Fruit fly (Drosophila melanogaster) whole organism, embryonic: ENCODE data around the gene Rhp.

Experiments used
- B-H2 ChIP-seq: fragments of 200-800 bp; sonication (Bioruptor generic); optimal IDR thresholded peaks from 2 replicates; lab custom pipeline; 2018; ENCODE audit warnings: missing biosample characterization, mild to moderate bottlenecking, missing genetic modification characterization
- Bgb ChIP-seq: fragments of 200-800 bp; sonication (Bioruptor generic); IDR thresholded peaks from 2 replicates; pipeline ENCODE4 v1.3.6; 2022; ENCODE audit warnings: missing biosample characterization, missing genetic modification characterization; ENCODE audit not compliant: partially characterized antibody
- BtbVII ChIP-seq: fragments of 200-800 bp; sonication (Bioruptor generic); optimal IDR thresholded peaks from 3 replicates; lab custom pipeline; 2017; ENCODE audit warnings: missing biosample characterization, mild to moderate bottlenecking, missing genetic modification characterization
- CG10267 ChIP-seq: fragments of 200-800 bp; sonication (Bioruptor generic); optimal IDR thresholded peaks from 2 replicates; lab custom pipeline; 2018; ENCODE audit warnings: missing biosample characterization, mild to moderate bottlenecking, missing genetic modification characterization, moderate library complexity
- CG10979 ChIP-seq: fragments of 200-800 bp; sonication (Bioruptor generic); optimal IDR thresholded peaks from 2 replicates; lab custom pipeline; 2018; ENCODE audit warnings: missing biosample characterization, mild to moderate bottlenecking, missing genetic modification characterization, moderate library complexity
- CG12104 ChIP-seq: fragments of 200-800 bp; sonication (Bioruptor generic); optimal IDR thresholded peaks from 3 replicates; lab custom pipeline; 2016; ENCODE audit warnings: missing biosample characterization, missing genetic modification characterization
- CG13296 ChIP-seq: fragments of 200-800 bp; sonication (Bioruptor generic); optimal IDR thresholded peaks from 3 replicates; lab custom pipeline; 2018; ENCODE audit warnings: missing biosample characterization, mild to moderate bottlenecking, missing genetic modification characterization
- CG15696 ChIP-seq: fragments of 200-800 bp; sonication (Bioruptor generic); optimal IDR thresholded peaks from 2 replicates; lab custom pipeline; 2019; ENCODE audit warnings: missing biosample characterization, mild to moderate bottlenecking, missing genetic modification characterization, moderate library complexity
- CG17359 ChIP-seq: fragments of 200-800 bp; sonication (Bioruptor generic); optimal IDR thresholded peaks from 3 replicates; lab custom pipeline; 2018; ENCODE audit warnings: missing biosample characterization, mild to moderate bottlenecking, missing genetic modification characterization, moderate library complexity
- CG2120 ChIP-seq: fragments of 200-800 bp; sonication (Bioruptor generic); optimal IDR thresholded peaks from 3 replicates; lab custom pipeline; 2016; ENCODE audit warnings: missing biosample characterization, missing genetic modification characterization
- CG2889 ChIP-seq: fragments of 200-800 bp; sonication (Bioruptor generic); IDR thresholded peaks from 3 replicates; pipeline ENCODE4 v1.3.6; 2022; ENCODE audit warnings: missing biosample characterization, missing genetic modification characterization
- CG3838 ChIP-seq: fragments of 200-800 bp; sonication (Bioruptor generic); optimal IDR thresholded peaks from 3 replicates; lab custom pipeline; 2016; ENCODE audit warnings: missing biosample characterization, missing genetic modification characterization
- CG8281 ChIP-seq: fragments of 200-800 bp; sonication (Bioruptor generic); optimal IDR thresholded peaks from 2 replicates; lab custom pipeline; 2018; ENCODE audit warnings: missing biosample characterization, mild to moderate bottlenecking, missing genetic modification characterization, moderate library complexity
- CG8290 ChIP-seq, 3 experiments: fragments of 200-800 bp; sonication (Bioruptor generic); optimal IDR thresholded peaks; 2 replicates each; lab custom pipeline; 2016 to 2019; ENCODE audit warnings: missing biosample characterization in 3 of 3, missing genetic modification characterization in 3 of 3, mild to moderate bottlenecking in 2 of 3, moderate library complexity in 1 of 3
- CG8944 ChIP-seq: fragments of 200-800 bp; sonication (Bioruptor generic); optimal IDR thresholded peaks from 3 replicates; lab custom pipeline; 2016; ENCODE audit warnings: missing biosample characterization, missing genetic modification characterization
- CG9876 ChIP-seq: fragments of 200-800 bp; sonication (Bioruptor generic); optimal IDR thresholded peaks from 2 replicates; lab custom pipeline; 2016; ENCODE audit warnings: missing biosample characterization, missing genetic modification characterization
- Dip2 ChIP-seq: fragments of 200-800 bp; sonication (Bioruptor generic); IDR thresholded peaks from 2 replicates; pipeline ENCODE4 v1.3.6; 2022; ENCODE audit warnings: missing biosample characterization, missing genetic modification characterization
- Dll ChIP-seq: fragments of 200-800 bp; sonication (Bioruptor generic); IDR thresholded peaks from 4 replicates; pipeline ENCODE4 v1.3.6; 2022; ENCODE audit warnings: missing biosample characterization, missing genetic modification characterization; ENCODE audit not compliant: partially characterized antibody
- Ets65A ChIP-seq: fragments of 200-800 bp; sonication (Bioruptor generic); peaks from one replicate; lab custom pipeline; 2016; ENCODE audit warnings: missing biosample characterization, missing genetic modification characterization
- Fer1 ChIP-seq: fragments of 200-800 bp; sonication (Bioruptor generic); optimal IDR thresholded peaks from 2 replicates; lab custom pipeline; 2017; ENCODE audit warnings: missing biosample characterization, mild to moderate bottlenecking, missing genetic modification characterization
- Fer2 ChIP-seq: fragments of 200-800 bp; sonication (Bioruptor generic); optimal IDR thresholded peaks from 2 replicates; lab custom pipeline; 2018; ENCODE audit warnings: missing biosample characterization, mild to moderate bottlenecking, missing genetic modification characterization, moderate library complexity
- HLH54F ChIP-seq: fragments of 200-800 bp; sonication (Bioruptor generic); optimal IDR thresholded peaks from 3 replicates; lab custom pipeline; 2016; ENCODE audit warnings: missing biosample characterization, missing genetic modification characterization
- Jarid2 ChIP-seq: fragments of 200-800 bp; sonication (Bioruptor generic); optimal IDR thresholded peaks from 3 replicates; lab custom pipeline; 2017; ENCODE audit warnings: mild to moderate bottlenecking, missing biosample characterization, missing genetic modification reagents, missing genetic modification characterization
- Med ChIP-seq: fragments of 200-800 bp; sonication (Bioruptor generic); peaks from one replicate; lab custom pipeline; 2016; ENCODE audit warnings: missing biosample characterization, missing genetic modification characterization, mild to moderate bottlenecking, inconsistent platforms, moderate library complexity
- Myb ChIP-seq: fragments of 200-800 bp; sonication (Bioruptor generic); optimal IDR thresholded peaks from 2 replicates; lab custom pipeline; 2016; ENCODE audit warnings: missing biosample characterization, missing genetic modification characterization
- NK7.1 ChIP-seq: fragments of 200-800 bp; sonication (Bioruptor generic); optimal IDR thresholded peaks from 3 replicates; lab custom pipeline; 2016; ENCODE audit warnings: missing biosample characterization, missing genetic modification characterization
- Oaz ChIP-seq: fragments of 200-800 bp; sonication (Bioruptor generic); IDR thresholded peaks from 2 replicates; pipeline ENCODE4 v1.3.6; 2022; ENCODE audit warnings: missing biosample characterization, missing genetic modification characterization
- Oli ChIP-seq: fragments of 200-800 bp; sonication (Bioruptor generic); optimal IDR thresholded peaks from 2 replicates; lab custom pipeline; 2018; ENCODE audit warnings: missing biosample characterization, mild to moderate bottlenecking, missing genetic modification characterization, moderate library complexity
- PHDP ChIP-seq: fragments of 200-800 bp; sonication (Bioruptor generic); optimal IDR thresholded peaks from 3 replicates; lab custom pipeline; 2018; ENCODE audit warnings: missing biosample characterization, mild to moderate bottlenecking, missing genetic modification characterization, moderate library complexity
- Rfx ChIP-seq: fragments of 200-800 bp; sonication (Bioruptor generic); IDR thresholded peaks from 2 replicates; pipeline ENCODE4 v1.3.6; 2022; ENCODE audit warnings: missing biosample characterization, missing genetic modification characterization
- Side ChIP-seq: fragments of 200-800 bp; sonication (Bioruptor generic); optimal IDR thresholded peaks from 2 replicates; lab custom pipeline; 2016; ENCODE audit warnings: missing biosample characterization, missing genetic modification characterization
- TFAM ChIP-seq: fragments of 200-800 bp; sonication (Bioruptor generic); optimal IDR thresholded peaks from 2 replicates; lab custom pipeline; 2017; ENCODE audit warnings: missing biosample characterization, missing genetic modification characterization, inconsistent platforms
- Tbp ChIP-seq: fragments of >200 bp; optimal IDR thresholded peaks from 2 replicates; lab custom pipeline; 2018; ENCODE audit warnings: missing biosample characterization, missing genetic modification characterization
- Xrp1 ChIP-seq: fragments of 200-800 bp; sonication (Bioruptor generic); IDR thresholded peaks from 2 replicates; pipeline ENCODE4 v1.3.6; 2022; ENCODE audit warnings: missing biosample characterization, missing genetic modification characterization
- bigmax ChIP-seq: fragments of 200-800 bp; sonication (Bioruptor generic); optimal IDR thresholded peaks from 2 replicates; lab custom pipeline; 2018; ENCODE audit warnings: missing biosample characterization, mild to moderate bottlenecking, missing genetic modification characterization
- caup ChIP-seq: fragments of 200-800 bp; sonication (Bioruptor generic); optimal IDR thresholded peaks from 3 replicates; lab custom pipeline; 2017; ENCODE audit warnings: missing biosample characterization, mild to moderate bottlenecking, missing genetic modification characterization, moderate library complexity; ENCODE audit not compliant: severe bottlenecking
- chinmo ChIP-seq: fragments of 200-800 bp; sonication (Bioruptor generic); IDR thresholded peaks from 4 replicates; pipeline ENCODE4 v1.3.6; 2022; ENCODE audit warnings: missing biosample characterization, missing genetic modification characterization; ENCODE audit not compliant: partially characterized antibody
- crol ChIP-seq: fragments of 200-800 bp; sonication (Bioruptor generic); IDR thresholded peaks from 2 replicates; pipeline ENCODE4 v1.3.6; 2022; ENCODE audit warnings: missing biosample characterization, missing genetic modification characterization
- cwo ChIP-seq: fragments of 200-800 bp; sonication (Bioruptor generic); optimal IDR thresholded peaks from 3 replicates; lab custom pipeline; 2017; ENCODE audit warnings: missing biosample characterization, missing genetic modification characterization, mild to moderate bottlenecking, moderate library complexity, missing genetic modification reagents
- emc ChIP-seq: fragments of 200-800 bp; sonication (Bioruptor generic); optimal IDR thresholded peaks from 2 replicates; lab custom pipeline; 2016; ENCODE audit warnings: missing biosample characterization, missing genetic modification characterization
- gsb ChIP-seq: fragments of 200-800 bp; sonication (Bioruptor generic); IDR thresholded peaks from 2 replicates; pipeline ENCODE4 v1.3.6; 2022; ENCODE audit warnings: missing biosample characterization, missing genetic modification characterization
- lab ChIP-seq: fragments of 200-800 bp; sonication (Bioruptor generic); optimal IDR thresholded peaks from 3 replicates; lab custom pipeline; 2017; ENCODE audit warnings: missing biosample characterization, missing genetic modification characterization, mild to moderate bottlenecking, moderate library complexity, missing genetic modification reagents
- lov ChIP-seq, 2 experiments: fragments of 200-800 bp in 1 of 2; fragments of >200 bp in 1 of 2; sonication (Bioruptor generic) in 1 of 2; IDR thresholded peaks in 1 of 2; optimal IDR thresholded peaks in 1 of 2; 2 replicates in 1 of 2; 3 replicates in 1 of 2; pipeline versions ENCODE4 v1.3.6 to Lab custom; 2017 to 2022; ENCODE audit warnings: missing biosample characterization in 1 of 2, missing genetic modification characterization in 1 of 2
- nmo ChIP-seq: fragments of 200-800 bp; sonication (Bioruptor generic); optimal IDR thresholded peaks from 2 replicates; lab custom pipeline; 2018; ENCODE audit warnings: missing biosample characterization, mild to moderate bottlenecking, missing genetic modification characterization, moderate library complexity
- pita ChIP-seq: fragments of 200-800 bp; sonication (Bioruptor generic); optimal IDR thresholded peaks from 2 replicates; lab custom pipeline; 2017; ENCODE audit warnings: missing biosample characterization, mild to moderate bottlenecking, missing genetic modification characterization
- ranshi ChIP-seq: fragments of 200-800 bp; sonication (Bioruptor generic); IDR thresholded peaks from 2 replicates; pipeline ENCODE4 v1.3.6; 2022; ENCODE audit warnings: missing biosample characterization, missing genetic modification characterization
- scrt ChIP-seq: fragments of 200-800 bp; sonication (Bioruptor generic); optimal IDR thresholded peaks from 2 replicates; lab custom pipeline; 2018; ENCODE audit warnings: missing biosample characterization, mild to moderate bottlenecking, missing genetic modification characterization, moderate library complexity
- sob ChIP-seq: fragments of 200-800 bp; sonication (Bioruptor generic); IDR thresholded peaks from 2 replicates; pipeline ENCODE4 v1.3.6; 2022; ENCODE audit warnings: missing biosample characterization, missing genetic modification characterization
- tna ChIP-seq: fragments of 200-800 bp; sonication (Bioruptor generic); IDR thresholded peaks from 2 replicates; pipeline ENCODE4 v1.3.6; 2022; ENCODE audit warnings: missing biosample characterization, missing genetic modification characterization; ENCODE audit not compliant: partially characterized antibody
- twi ChIP-seq: fragments of 200-800 bp; optimal IDR thresholded peaks from 2 replicates; lab custom pipeline; 2019; ENCODE audit warnings: missing biosample characterization, mild to moderate bottlenecking, missing genetic modification characterization, moderate library complexity

The Rhp gene

dm6 chrX:15805523-15805922 is 16.8 kb downstream of the Rhp start (continued):
- TF ChIP-seq Side (GFP tag; lab: Kevin White, UChicago) (no peak), PHDP (tag; lab: Kevin White, UChicago) (peak; percentile 11), Jarid2 (GFP tag; lab: Kevin White, UChicago) (no peak), ranshi (GFP tag; lab: Robert Waterston, UW) (no peak), tna (GFP tag; lab: Robert Waterston, UW) (no peak), CG17359 (tag; lab: Kevin White, UChicago) (no peak), Bgb (GFP tag; lab: Robert Waterston, UW) (no peak), Fer2 (no peak), crol (no peak), Ets65A (GFP tag; lab: Kevin White, UChicago) (peak; percentile 78), TFAM (GFP tag; lab: Kevin White, UChicago) (no peak), Oli (tag; lab: Kevin White, UChicago) (no peak), twi (tag; lab: Kevin White, UChicago) (no peak), Fer1 (GFP tag; lab: Kevin White, UChicago) (peak; percentile 21), Dll (GFP tag; lab: Robert Waterston, UW) (no peak), bigmax (no peak), sob (GFP tag; lab: Robert Waterston, UW) (peak; percentile 25; the same call in 1 of the 2 replicates), Dip2 (GFP tag; lab: Robert Waterston, UW) (no peak), cwo (GFP tag; lab: Kevin White, UChicago) (no peak), CG3838 (no peak), BtbVII (peak; percentile 17), Myb (GFP tag; lab: Kevin White, UChicago) (no peak), CG8281 (tag; lab: Kevin White, UChicago) (no peak), CG12104 (GFP tag; lab: Kevin White, UChicago) (no peak), Xrp1 (GFP tag; lab: Robert Waterston, UW) (no peak), Rfx (GFP tag; lab: Robert Waterston, UW) (peak; percentile 40; the same call in 1 of the 2 replicates), nmo (no peak), CG8290 (GFP tag; optimal IDR thresholded peaks at IDR 0.05; lab: Kevin White, UChicago) (no peak), CG8290 (tag; optimal IDR thresholded peaks at IDR 0.05; lab: Kevin White, UChicago) (peak in 1 of 2 experiments; percentile 45), CG8944 (GFP tag; lab: Kevin White, UChicago) (no peak), B-H2 (no peak), chinmo (no peak), pita (GFP tag; lab: Kevin White, UChicago) (no peak), Tbp (GFP tag; lab: Kevin White, UChicago) (no peak), emc (GFP tag; lab: Kevin White, UChicago) (no peak), gsb (GFP tag; lab: Robert Waterston, UW) (no peak), CG10267 (tag; lab: Kevin White, UChicago) (no peak), lov (optimal IDR thresholded peaks at IDR 0.05; lab: Kevin White, UChicago) (no peak), lov (GFP tag; IDR thresholded peaks at IDR 0.05; lab: Robert Waterston, UW) (no peak), CG2889 (GFP tag; lab: Robert Waterston, UW) (no peak), caup (peak; percentile 34), Oaz (GFP tag; lab: Robert Waterston, UW) (no peak), scrt (GFP tag; lab: Kevin White, UChicago) (no peak), NK7.1 (GFP tag; lab: Kevin White, UChicago) (no peak), HLH54F (GFP tag; lab: Kevin White, UChicago) (no peak), CG9876 (GFP tag; lab: Kevin White, UChicago) (no peak), CG2120 (peak; percentile 7), CG10979 (tag; lab: Kevin White, UChicago) (no peak), Med (peak; percentile 69), CG13296 (GFP tag; lab: Kevin White, UChicago) (peak; percentile 46), CG15696 (tag; lab: Kevin White, UChicago) (no peak), lab (GFP tag; lab: Kevin White, UChicago) (peak; percentile 22)
- TF ChIP-seq, all 482 proteins: peak for 24
